Worm (Caenorhabditis elegans) whole organism, young adult: ENCODE data around the gene kel-10.

Source experiments
- D2030.7 ChIP-seq: fragments of 200-800 bp; sonication (Bioruptor generic); IDR thresholded peaks from 2 replicates; pipeline ENCODE4 v1.3.6; 2022; ENCODE audit warnings: missing genetic modification reagents, missing genetic modification characterization, missing compliant biosample characterization
- ceh-58 ChIP-seq: fragments of 200-800 bp; sonication (Bioruptor generic); IDR thresholded peaks from 2 replicates; pipeline ENCODE4 v1.3.6; 2022; ENCODE audit warnings: missing genetic modification characterization, missing compliant biosample characterization
- him-1 ChIP-seq: sonication (generic microtip); optimal IDR thresholded peaks from 2 replicates; lab custom pipeline; 2016; ENCODE audit warnings: missing genotype, missing genetic modification reagents, missing genetic modification characterization, missing compliant biosample characterization
- hsf-1 ChIP-seq: fragments of 200-800 bp; sonication (Bioruptor generic); IDR thresholded peaks from 2 replicates; pipeline ENCODE4 v1.3.6; 2022; ENCODE audit warnings: missing genetic modification reagents, missing genetic modification characterization, missing compliant biosample characterization
- lag-1 ChIP-seq: fragments of 200-800 bp; sonication (Bioruptor generic); IDR thresholded peaks from 2 replicates; pipeline ENCODE4 v1.3.6; 2022; ENCODE audit warnings: missing genetic modification reagents, missing genetic modification characterization, missing compliant biosample characterization
- ztf-22 ChIP-seq: fragments of 200-800 bp; sonication (Bioruptor generic); optimal IDR thresholded peaks from 2 replicates; lab custom pipeline; 2018; ENCODE audit warnings: mild to moderate bottlenecking, missing genetic modification characterization, moderate library complexity, missing compliant biosample characterization

- TF ChIP-seq ceh-58 (GFP tag; lab: Robert Waterston, UW) = no peak
- no peak for TF ChIP-seq hsf-1 (GFP tag; lab: Robert Waterston, UW)
- TF ChIP-seq lag-1 (GFP tag; lab: Robert Waterston, UW) = no peak
- no peak for TF ChIP-seq ztf-22 (GFP tag; lab: Kevin White, UChicago)
- TF ChIP-seq him-1 (tag; lab: Kevin White, UChicago) = no peak
- TF ChIP-seq D2030.7 (GFP tag; lab: Robert Waterston, UW) = no peak
Measured at ce11 chrIII:10060573-10060972, 40.7 kb downstream of the kel-10 start, which contains the start of gene T16G12.13.
